Worm (Caenorhabditis elegans) whole organism, L3 larva: ENCODE data around the gene sdz-24.

Source experiments
- ceh-9 ChIP-seq: sonication (generic microtip); optimal IDR thresholded peaks from 2 replicates; lab custom pipeline; 2018; ENCODE audit warnings: missing biosample characterization, missing genetic modification characterization
- elt-2 ChIP-seq: sonication (generic microtip); optimal IDR thresholded peaks from 2 replicates; lab custom pipeline; 2016; ENCODE audit warnings: missing genetic modification reagents, mild to moderate bottlenecking, missing genetic modification characterization, missing compliant biosample characterization
- fos-1 ChIP-seq: fragments of 150-350 bp; optimal IDR thresholded peaks from 2 replicates; lab custom pipeline; 2014; ENCODE audit warnings: missing biosample characterization, missing genetic modification characterization
- jun-1 ChIP-seq: fragments of 150-350 bp; optimal IDR thresholded peaks from 2 replicates; lab custom pipeline; 2014; ENCODE audit warnings: missing biosample characterization, missing genetic modification reagents, missing genetic modification characterization
- mdl-1 ChIP-seq: fragments of 150-350 bp; optimal IDR thresholded peaks from 2 replicates; lab custom pipeline; 2014; ENCODE audit warnings: missing biosample characterization, missing genetic modification characterization
- snpc-4 ChIP-seq: fragments of 150-350 bp; optimal IDR thresholded peaks from 2 replicates; lab custom pipeline; 2014; ENCODE audit warnings: missing biosample characterization, missing genetic modification characterization
- zag-1 ChIP-seq: fragments of 150-350 bp; optimal IDR thresholded peaks from 2 replicates; lab custom pipeline; 2014; ENCODE audit warnings: missing biosample characterization, missing genetic modification characterization

ce11 chrII:684811-685210 lies 26.3 kb downstream of the sdz-24 start, which contains the start of gene T02H6.5:
- TF ChIP-seq ceh-9 (tag; lab: Kevin White, UChicago) (no peak), zag-1 (no peak), mdl-1 (tag; lab: Kevin White, UChicago) (no peak), jun-1 (tag; lab: Kevin White, UChicago) (no peak), snpc-4 (no peak), elt-2 (tag; lab: Kevin White, UChicago) (no peak), fos-1 (tag; lab: Kevin White, UChicago) (no peak)
